Worm (Caenorhabditis elegans) whole organism, mixed stage, embryonic: Measurements from ENCODE around the gene rdy-2.

Experiments
- blmp-1 ChIP-seq: fragments of 150-350 bp; optimal IDR thresholded peaks from 2 replicates; lab custom pipeline; 2014; ENCODE audit warnings: missing biosample characterization, missing genetic modification characterization
- elt-3 ChIP-seq: fragments of 150-350 bp; optimal IDR thresholded peaks from 2 replicates; lab custom pipeline; 2014; ENCODE audit warnings: missing biosample characterization, missing genetic modification characterization
- nhr-12 ChIP-seq: fragments of 150-350 bp; optimal IDR thresholded peaks from 2 replicates; lab custom pipeline; 2014; ENCODE audit warnings: missing biosample characterization, missing genetic modification characterization
- pha-4 ChIP-seq: fragments of 150-350 bp; optimal IDR thresholded peaks from 2 replicates; lab custom pipeline; 2018; ENCODE audit warnings: missing biosample characterization, missing genetic modification reagents, missing genetic modification characterization
- sem-2 ChIP-seq: fragments of 200-800 bp; sonication (Bioruptor generic); optimal IDR thresholded peaks from 2 replicates; lab custom pipeline; 2018; ENCODE audit warnings: mild to moderate bottlenecking, missing genetic modification characterization, missing compliant biosample characterization
- unc-62 ChIP-seq: fragments of 150-350 bp; optimal IDR thresholded peaks from 2 replicates; lab custom pipeline; 2014; ENCODE audit warnings: missing biosample characterization, missing genetic modification reagents, missing genetic modification characterization

- TF ChIP-seq elt-3 (tag; lab: Kevin White, UChicago): no peak
- TF ChIP-seq pha-4 (tag; lab: Kevin White, UChicago): no peak
- no peak for TF ChIP-seq sem-2
- no peak for TF ChIP-seq blmp-1 (tag; lab: Kevin White, UChicago)
- TF ChIP-seq nhr-12 (tag; lab: Kevin White, UChicago): no peak
- TF ChIP-seq unc-62 (GFP tag; lab: Kevin White, UChicago): no peak
Observed at ce11 chrV:13563841-13564240, 36.9 kb downstream of the rdy-2 start, which contains the start of gene grl-17.
